Worm (Caenorhabditis elegans) whole organism, L2 larva: ENCODE measurements around the gene rsp-2.

ENCODE experiments used
- F13H6.1 ChIP-seq: sonication (generic microtip); optimal IDR thresholded peaks from 2 replicates; lab custom pipeline; 2016; ENCODE audit warnings: missing genetic modification characterization, missing compliant biosample characterization
- ama-1 ChIP-seq: fragments of 150-350 bp; optimal IDR thresholded peaks from 2 replicates; lab custom pipeline; 2018; ENCODE audit warnings: inconsistent platforms
- dmd-4 ChIP-seq: sonication (generic microtip); optimal IDR thresholded peaks from 2 replicates; lab custom pipeline; 2017; ENCODE audit warnings: missing biosample characterization, missing genetic modification characterization
- nhr-11 ChIP-seq: fragments of 150-350 bp; optimal IDR thresholded peaks from 2 replicates; lab custom pipeline; 2014; ENCODE audit warnings: missing biosample characterization, missing genetic modification characterization
- nhr-237 ChIP-seq: fragments of 150-350 bp; optimal IDR thresholded peaks from 2 replicates; lab custom pipeline; 2014; ENCODE audit warnings: missing biosample characterization, missing genetic modification characterization
- skn-1 ChIP-seq: sonication (generic microtip); optimal IDR thresholded peaks from 2 replicates; lab custom pipeline; 2017; ENCODE audit warnings: missing biosample characterization, missing genetic modification characterization
- snpc-4 ChIP-seq: fragments of 150-350 bp; optimal IDR thresholded peaks from 2 replicates; lab custom pipeline; 2014; ENCODE audit warnings: missing biosample characterization, missing genetic modification characterization

- TF ChIP-seq nhr-237 (no peak), dmd-4 (tag; lab: Kevin White, UChicago) (no peak), F13H6.1 (no peak), nhr-11 (tag; lab: Kevin White, UChicago) (no peak), skn-1 (no peak), snpc-4 (tag; lab: Kevin White, UChicago) (no peak), ama-1 (no peak)
Observed at ce11 chrII:11463899-11464298, 11.1 kb upstream of the rsp-2 start.
